Worm (Caenorhabditis elegans) whole organism, L4 larva: Measurements from ENCODE around the gene daf-14.

Experiments used
- F10B5.3 ChIP-seq: sonication (generic microtip); optimal IDR thresholded peaks from 2 replicates; lab custom pipeline; 2016; ENCODE audit warnings: mild to moderate bottlenecking, missing genetic modification characterization, missing compliant biosample characterization
- F26F4.8 ChIP-seq: fragments of 200-800 bp; sonication (Bioruptor generic); conservative IDR thresholded peaks from 2 replicates; pipeline ENCODE4 v1.3.6; 2022; ENCODE audit warnings: missing genetic modification characterization, missing compliant biosample characterization
- F44E2.7 ChIP-seq: fragments of 200-800 bp; sonication (Bioruptor generic); IDR thresholded peaks from 2 replicates; pipeline ENCODE4 v2.1.2; 2022; ENCODE audit warnings: missing genetic modification characterization, missing compliant biosample characterization
- F49E8.2 ChIP-seq: sonication (generic microtip); optimal IDR thresholded peaks from 2 replicates; lab custom pipeline; 2016; ENCODE audit warnings: missing compliant biosample characterization, mild to moderate bottlenecking, missing genetic modification characterization, borderline replicate concordance
- R02D3.7 ChIP-seq: fragments of 150-350 bp; sonication (generic microtip); optimal IDR thresholded peaks from 3 replicates; lab custom pipeline; 2014; ENCODE audit warnings: missing biosample characterization, missing genetic modification characterization
- ZK337.2 ChIP-seq: fragments of 200-800 bp; sonication (Bioruptor generic); IDR thresholded peaks from 2 replicates; pipeline ENCODE4 v1.3.6; 2022; ENCODE audit warnings: missing genetic modification reagents, missing genetic modification characterization, missing compliant biosample characterization
- aha-1 ChIP-seq: fragments of 150-350 bp; peaks from one replicate; lab custom pipeline; 2014; ENCODE audit warnings: missing biosample characterization, missing genetic modification characterization
- arid-1 ChIP-seq: fragments of 200-800 bp; sonication (Bioruptor generic); conservative IDR thresholded peaks from 2 replicates; pipeline ENCODE4 v1.3.6; 2022; ENCODE audit warnings: missing genetic modification reagents, missing genetic modification characterization, missing compliant biosample characterization
- ceh-32 ChIP-seq: sonication (generic microtip); optimal IDR thresholded peaks from 2 replicates; lab custom pipeline; 2016; ENCODE audit warnings: mild to moderate bottlenecking, missing genetic modification characterization, missing compliant biosample characterization; ENCODE audit not compliant: poor library complexity
- ces-1 ChIP-seq: fragments of 150-350 bp; sonication (generic microtip); optimal IDR thresholded peaks from 4 replicates; lab custom pipeline; 2014; ENCODE audit warnings: missing biosample characterization, missing genetic modification reagents, missing genetic modification characterization
- ctbp-1 ChIP-seq: fragments of 200-800 bp; sonication (Bioruptor generic); IDR thresholded peaks from 2 replicates; pipeline ENCODE4 v1.3.6; 2022; ENCODE audit warnings: missing genetic modification reagents, missing genetic modification characterization, missing compliant biosample characterization
- daf-16 ChIP-seq, 3 experiments: sonication (generic microtip); optimal IDR thresholded peaks; 2 replicates each; lab custom pipeline; 2016 to 2017; ENCODE audit warnings: missing genetic modification characterization in 3 of 3, missing genetic modification reagents in 3 of 3, mild to moderate bottlenecking in 2 of 3, missing compliant biosample characterization in 2 of 3, missing biosample characterization in 1 of 3, moderate library complexity in 1 of 3
- dmd-6 ChIP-seq: fragments of 200-800 bp; sonication (Bioruptor generic); IDR thresholded peaks from 2 replicates; pipeline ENCODE4 v1.3.6; 2022; ENCODE audit warnings: missing genetic modification reagents, missing genetic modification characterization, missing compliant biosample characterization
- dmd-9 ChIP-seq: fragments of 200-800 bp; sonication (Bioruptor generic); IDR thresholded peaks from 2 replicates; pipeline ENCODE4 v1.3.6; 2022; ENCODE audit warnings: missing genetic modification reagents, missing genetic modification characterization, missing compliant biosample characterization
- dpl-1 ChIP-seq: fragments of 150-350 bp; optimal IDR thresholded peaks from 2 replicates; lab custom pipeline; 2014; ENCODE audit warnings: missing biosample characterization, missing genetic modification reagents, missing genetic modification characterization
- hlh-11 ChIP-seq: fragments of 200-800 bp; sonication (Bioruptor generic); optimal IDR thresholded peaks from 2 replicates; lab custom pipeline; 2018; ENCODE audit warnings: mild to moderate bottlenecking, missing genetic modification characterization, missing compliant biosample characterization
- hlh-30 ChIP-seq: sonication (generic microtip); optimal IDR thresholded peaks from 2 replicates; lab custom pipeline; 2017; ENCODE audit warnings: antibody characterized with exemption, mild to moderate bottlenecking, missing genetic modification characterization, missing compliant biosample characterization; ENCODE audit not compliant: insufficient read depth
- hmg-1.1 ChIP-seq: fragments of 200-800 bp; sonication (Bioruptor generic); IDR thresholded peaks from 2 replicates; pipeline ENCODE4 v1.3.6; 2022; ENCODE audit warnings: missing genetic modification reagents, missing genetic modification characterization, missing compliant biosample characterization
- jun-1 ChIP-seq: fragments of 150-350 bp; optimal IDR thresholded peaks from 2 replicates; lab custom pipeline; 2014; ENCODE audit warnings: missing biosample characterization, missing genetic modification reagents, missing genetic modification characterization
- lin-15B ChIP-seq: fragments of 150-350 bp; sonication (generic microtip); optimal IDR thresholded peaks from 3 replicates; lab custom pipeline; 2014; ENCODE audit warnings: missing biosample characterization, missing genetic modification characterization
- lin-39 ChIP-seq: fragments of 150-350 bp; optimal IDR thresholded peaks from 2 replicates; lab custom pipeline; 2014; ENCODE audit warnings: missing biosample characterization, missing genetic modification reagents, missing genetic modification characterization
- lsy-2 ChIP-seq, 2 experiments: fragments of 150-350 bp in 1 of 2; sonication (generic microtip) in 1 of 2; optimal IDR thresholded peaks; 2 replicates each; lab custom pipeline; 2014 to 2017; ENCODE audit warnings: missing biosample characterization in 2 of 2, missing genetic modification characterization in 2 of 2
- madf-5 ChIP-seq, 2 experiments: fragments of 200-800 bp; sonication (Bioruptor generic); IDR thresholded peaks; 2 replicates each; pipeline ENCODE4 v1.3.6; 2022; ENCODE audit warnings: missing compliant biosample characterization in 2 of 2, missing genetic modification characterization in 2 of 2
- mes-2 ChIP-seq: sonication (generic microtip); optimal IDR thresholded peaks from 2 replicates; lab custom pipeline; 2016; ENCODE audit warnings: missing genotype, mild to moderate bottlenecking, missing genetic modification characterization, missing compliant biosample characterization; ENCODE audit not compliant: poor library complexity, severe bottlenecking
- mxl-2 ChIP-seq: fragments of 200-800 bp; sonication (Bioruptor generic); conservative IDR thresholded peaks from 2 replicates; pipeline ENCODE4 v1.3.6; 2022; ENCODE audit warnings: missing genetic modification reagents, missing genetic modification characterization, missing compliant biosample characterization
- mxl-3 ChIP-seq: fragments of 200-800 bp; sonication (Bioruptor generic); optimal IDR thresholded peaks from 2 replicates; lab custom pipeline; 2018; ENCODE audit warnings: mild to moderate bottlenecking, missing genetic modification characterization, missing compliant biosample characterization
- nhr-10 ChIP-seq: fragments of 150-350 bp; optimal IDR thresholded peaks from 2 replicates; lab custom pipeline; 2014; ENCODE audit warnings: missing biosample characterization, missing genetic modification characterization
- nhr-102 ChIP-seq: sonication (generic microtip); optimal IDR thresholded peaks from 2 replicates; lab custom pipeline; 2016; ENCODE audit warnings: mild to moderate bottlenecking, missing genetic modification characterization, moderate library complexity, missing compliant biosample characterization
- nhr-11 ChIP-seq: fragments of 150-350 bp; optimal IDR thresholded peaks from 2 replicates; lab custom pipeline; 2014; ENCODE audit warnings: missing biosample characterization, missing genetic modification characterization
- nhr-111 ChIP-seq: fragments of 200-800 bp; sonication (Bioruptor generic); optimal IDR thresholded peaks from 2 replicates; lab custom pipeline; 2018; ENCODE audit warnings: mild to moderate bottlenecking, missing genetic modification characterization, missing compliant biosample characterization
- nhr-237 ChIP-seq: sonication (generic microtip); optimal IDR thresholded peaks from 2 replicates; lab custom pipeline; 2017; ENCODE audit warnings: missing biosample characterization, missing genetic modification characterization
- nhr-25 ChIP-seq: sonication (generic microtip); optimal IDR thresholded peaks from 2 replicates; lab custom pipeline; 2017; ENCODE audit warnings: missing genetic modification characterization, mild to moderate bottlenecking, missing compliant biosample characterization, antibody characterized with exemption, moderate library complexity, borderline replicate concordance; ENCODE audit not compliant: insufficient read depth
- nhr-28 ChIP-seq: fragments of 150-350 bp; optimal IDR thresholded peaks from 2 replicates; lab custom pipeline; 2014; ENCODE audit warnings: missing biosample characterization, missing genetic modification characterization
- nhr-41 ChIP-seq: fragments of 200-800 bp; sonication (Bioruptor generic); IDR thresholded peaks from 2 replicates; pipeline ENCODE4 v1.3.6; 2022; ENCODE audit warnings: missing genetic modification reagents, missing genetic modification characterization, missing compliant biosample characterization
- nhr-42 ChIP-seq: fragments of 200-800 bp; sonication (Bioruptor generic); IDR thresholded peaks from 2 replicates; pipeline ENCODE4 v1.3.6; 2022; ENCODE audit warnings: missing genetic modification characterization, missing compliant biosample characterization
- nhr-6 ChIP-seq: fragments of 150-350 bp; optimal IDR thresholded peaks from 2 replicates; lab custom pipeline; 2014; ENCODE audit warnings: missing biosample characterization, missing genetic modification characterization
- nhr-76 ChIP-seq: fragments of 150-350 bp; optimal IDR thresholded peaks from 2 replicates; lab custom pipeline; 2014; ENCODE audit warnings: missing biosample characterization, missing genetic modification characterization
- php-3 ChIP-seq: fragments of 200-800 bp; sonication (Bioruptor generic); IDR thresholded peaks from 2 replicates; pipeline ENCODE4 v1.3.6; 2022; ENCODE audit warnings: missing genetic modification reagents, missing genetic modification characterization, missing compliant biosample characterization
- pqm-1 ChIP-seq: sonication (generic microtip); optimal IDR thresholded peaks from 2 replicates; lab custom pipeline; 2017; ENCODE audit warnings: missing biosample characterization, missing genetic modification characterization
- rbr-2 ChIP-seq: sonication (generic microtip); optimal IDR thresholded peaks from 2 replicates; lab custom pipeline; 2016; ENCODE audit warnings: missing genotype, missing genetic modification characterization, missing compliant biosample characterization
- tra-1 ChIP-seq: fragments of 200-800 bp; sonication (Bioruptor generic); IDR thresholded peaks from 2 replicates; pipeline ENCODE4 v1.3.6; 2022; ENCODE audit warnings: missing genetic modification reagents, missing genetic modification characterization, missing compliant biosample characterization
- unc-62 ChIP-seq, 3 experiments: fragments of 150-350 bp in 1 of 3; sonication (generic microtip); optimal IDR thresholded peaks in 2 of 3; peaks in 1 of 3; 1 replicate in 1 of 3; 2 replicates in 2 of 3; lab custom pipeline; 2014 to 2017; ENCODE audit warnings: missing biosample characterization in 3 of 3, missing genetic modification characterization in 3 of 3, missing genetic modification reagents in 3 of 3, missing genotype in 1 of 3
- zip-2 ChIP-seq: fragments of 150-350 bp; optimal IDR thresholded peaks from 2 replicates; lab custom pipeline; 2014; ENCODE audit warnings: missing biosample characterization, missing genetic modification characterization
- ztf-7 ChIP-seq: fragments of 150-350 bp; optimal IDR thresholded peaks from 2 replicates; lab custom pipeline; 2014; ENCODE audit warnings: missing biosample characterization, missing genetic modification characterization

Gene daf-14

ce11 chrIV:10221187-10221586, 29.2 kb upstream of the daf-14 start, which contains the start of gene tram-1:
Gene tram-1 (minus strand): TSS chrIV:10221287.
- TF ChIP-seq nhr-42 (GFP tag; lab: Robert Waterston, UW) (no peak), ztf-7 (tag; lab: Kevin White, UChicago) (no peak), ceh-32 (tag; lab: Kevin White, UChicago) (no peak), dmd-9 (no peak), ZK337.2 (GFP tag; lab: Robert Waterston, UW) (no peak), nhr-25 (no peak)

ce11 chrIV:10222122-10222589, 28.3 kb upstream of the daf-14 start, which contains the start of gene C24F3.2:
Gene C24F3.2 (plus strand): TSS chrIV:10222539.
- TF ChIP-seq lin-39, result no peak
- TF ChIP-seq nhr-111 (GFP tag; lab: Kevin White, UChicago), result no peak
- TF ChIP-seq unc-62 (GFP tag; optimal IDR thresholded peaks at IDR 0.05 in 1 of 2; lab: Kevin White, UChicago), result peak in 1 of 2 experiments; percentile 98
- no peak for TF ChIP-seq unc-62 (tag; optimal IDR thresholded peaks at IDR 0.05; lab: Kevin White, UChicago)
- TF ChIP-seq mxl-3, result peak; percentile 88
- TF ChIP-seq mes-2 (tag; lab: Kevin White, UChicago), result peak; percentile 57
- TF ChIP-seq nhr-76, result no peak
- peak; percentile 48; the same call in 1 of the 2 replicates for TF ChIP-seq dmd-6 (GFP tag; lab: Robert Waterston, UW)
- TF ChIP-seq arid-1 (GFP tag; lab: Robert Waterston, UW), result 0 out of 2 replicates have a peak, but pooled peaks have one; percentile 38
- peak; percentile 58 for TF ChIP-seq hlh-30 (tag; lab: Kevin White, UChicago)
- peak; percentile 36 for TF ChIP-seq nhr-11 (tag; lab: Kevin White, UChicago)
- TF ChIP-seq nhr-10, result no peak
- TF ChIP-seq hmg-1.1 (GFP tag; lab: Robert Waterston, UW), result peak; percentile 68
- TF ChIP-seq F10B5.3, result no peak
- peak; percentile 75 for TF ChIP-seq dpl-1 (GFP tag; lab: Kevin White, UChicago)
- peak; percentile 58 for TF ChIP-seq nhr-25
- peak; percentile 7 for TF ChIP-seq nhr-6
- no peak for TF ChIP-seq nhr-41
- peak; percentile 81 for TF ChIP-seq hlh-11 (tag; lab: Kevin White, UChicago)
- TF ChIP-seq jun-1, result no peak
- TF ChIP-seq daf-16 (GFP tag; optimal IDR thresholded peaks at IDR 0.05; lab: Kevin White, UChicago), result peak in 1 of 2 experiments; percentile 7
- TF ChIP-seq daf-16 (tag; optimal IDR thresholded peaks at IDR 0.05; lab: Kevin White, UChicago), result peak; percentile 45
- peak; percentile 57 for TF ChIP-seq nhr-28 (tag; lab: Kevin White, UChicago)
- TF ChIP-seq rbr-2, result peak; percentile 52
- peak; percentile 95 for TF ChIP-seq aha-1 (tag; lab: Kevin White, UChicago)
- TF ChIP-seq php-3, result 0 out of 2 replicates have a peak, but pooled peaks have one; percentile 20
- TF ChIP-seq lsy-2 (tag; optimal IDR thresholded peaks at IDR 0.05; lab: Kevin White, UChicago), result peak; percentile 79 to 97

ce11 chrIV:10223723-10224122, 26.7 kb upstream of the daf-14 start, which contains the start of gene nas-12:
Gene nas-12 (plus strand): TSS chrIV:10224023.
- TF ChIP-seq madf-5 (GFP tag; IDR thresholded peaks at IDR 0.05; lab: Robert Waterston, UW) (no peak), F26F4.8 (GFP tag; lab: Robert Waterston, UW) (no peak), dmd-9 (no peak), pqm-1 (tag; lab: Kevin White, UChicago) (no peak), tra-1 (no peak), F49E8.2 (tag; lab: Kevin White, UChicago) (no peak), F44E2.7 (GFP tag; lab: Robert Waterston, UW) (no peak), nhr-102 (tag; lab: Kevin White, UChicago) (no peak), nhr-76 (no peak), ces-1 (GFP tag; lab: Kevin White, UChicago) (no peak), ctbp-1 (GFP tag; lab: Robert Waterston, UW) (no peak), mxl-2 (no peak), R02D3.7 (tag; lab: Kevin White, UChicago) (no peak), zip-2 (tag; lab: Kevin White, UChicago) (no peak), nhr-237 (tag; lab: Kevin White, UChicago) (no peak), lin-15B (tag; lab: Kevin White, UChicago) (no peak), nhr-6 (no peak)
